Worm (Caenorhabditis elegans) whole organism, midembryonic: ENCODE measurements around the gene Y55F3AM.5.
A peak's percentile ranks its signal among the peaks of the same experiment; 100 is the strongest.

Experiments
- T22C8.4 ChIP-seq: fragments of 200-800 bp; sonication (Bioruptor generic); IDR thresholded peaks from 2 replicates; pipeline ENCODE4 v1.3.6; 2022; ENCODE audit warnings: missing genetic modification characterization, missing compliant biosample characterization
- cog-1 ChIP-seq: sonication (generic microtip); optimal IDR thresholded peaks from 2 replicates; lab custom pipeline; 2016; ENCODE audit warnings: missing genetic modification characterization, missing compliant biosample characterization
- flt-1 ChIP-seq: fragments of 200-800 bp; sonication (Bioruptor generic); IDR thresholded peaks from 2 replicates; pipeline ENCODE4 v1.3.6; 2022; ENCODE audit warnings: missing genetic modification characterization, missing compliant biosample characterization
- klf-2 ChIP-seq: fragments of 200-800 bp; sonication (Bioruptor generic); conservative IDR thresholded peaks from 2 replicates; pipeline ENCODE4 v1.3.6; 2022; ENCODE audit warnings: missing genetic modification reagents, missing genetic modification characterization, missing compliant biosample characterization
- med-1 ChIP-seq: sonication (generic microtip); optimal IDR thresholded peaks from 2 replicates; lab custom pipeline; 2017; ENCODE audit warnings: missing genetic modification characterization, mild to moderate bottlenecking, missing compliant biosample characterization, antibody characterized with exemption, missing genetic modification reagents; ENCODE audit not compliant: insufficient read depth
- ref-1 ChIP-seq: fragments of 200-800 bp; sonication (Bioruptor generic); conservative IDR thresholded peaks from 2 replicates; pipeline ENCODE4 v1.3.6; 2022; ENCODE audit warnings: missing genetic modification reagents, missing genetic modification characterization, missing compliant biosample characterization
- tab-1 ChIP-seq: fragments of 200-800 bp; sonication (Bioruptor generic); IDR thresholded peaks from 2 replicates; pipeline ENCODE4 v1.3.6; 2022; ENCODE audit warnings: missing genetic modification characterization, missing compliant biosample characterization
- ztf-23 ChIP-seq: fragments of 200-800 bp; sonication (Bioruptor generic); IDR thresholded peaks from 2 replicates; pipeline ENCODE4 v1.3.6; 2022; ENCODE audit warnings: missing genetic modification reagents, missing genetic modification characterization, missing compliant biosample characterization
- ztf-29 ChIP-seq: fragments of 200-800 bp; sonication (Bioruptor generic); IDR thresholded peaks from 2 replicates; pipeline ENCODE4 v1.3.6; 2022; ENCODE audit warnings: missing genetic modification reagents, missing genetic modification characterization, missing compliant biosample characterization

The Y55F3AM.5 gene

ce11 chrIV:1006662-1007061, 7.6 kb downstream of the Y55F3AM.5 start:
- TF ChIP-seq klf-2 (GFP tag; lab: Robert Waterston, UW): no peak
- TF ChIP-seq T22C8.4: peak; percentile 23; the same call in 1 of the 2 replicates

DNA sequence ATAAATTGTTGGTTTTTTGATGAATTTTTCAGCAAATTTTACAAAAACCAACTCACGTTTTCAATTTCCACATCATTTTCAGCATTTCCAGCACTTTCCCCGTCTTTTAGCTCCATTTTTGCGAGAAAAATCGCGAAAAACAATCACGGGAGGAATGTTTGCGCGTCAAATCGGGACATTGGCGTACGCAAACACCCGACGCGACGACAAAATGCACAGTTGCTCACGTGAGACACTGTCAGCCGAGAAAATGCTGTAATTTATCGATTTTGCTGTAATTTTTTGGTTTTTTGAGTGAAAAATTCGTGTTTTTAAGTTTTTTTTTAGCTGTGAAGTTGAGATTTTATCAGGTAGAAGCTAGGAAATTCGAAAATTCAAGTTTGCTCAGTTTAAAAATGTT, 10.5 kb downstream of the Y55F3AM.5 start, which contains the start of gene Y55F3AM.9:
Gene Y55F3AM.9, minus strand, starts transcription at position 189 of the 400 bp plus-strand sequence.
- TF ChIP-seq cog-1 (tag; lab: Kevin White, UChicago) (no peak), ref-1 (GFP tag; lab: Robert Waterston, UW) (no peak)

DNA sequence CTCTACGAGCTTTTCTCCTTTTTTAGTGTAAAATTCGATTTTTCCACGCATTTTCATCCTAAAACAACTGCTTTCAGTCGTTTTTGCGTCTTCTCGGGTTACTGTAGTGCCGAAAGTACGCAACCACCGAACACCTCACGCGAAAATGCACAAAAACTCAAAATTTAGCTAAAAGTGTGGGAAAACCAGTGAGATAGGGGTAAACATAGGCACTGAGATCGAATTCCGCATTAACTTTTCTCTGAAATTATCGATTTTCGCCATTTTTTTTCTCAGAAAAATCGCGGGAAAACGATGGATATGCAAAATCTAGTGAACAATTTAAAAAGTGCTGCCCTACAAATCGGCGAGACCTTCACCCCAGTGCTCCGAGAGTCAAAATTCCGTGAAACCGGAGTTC, 11.2 kb downstream of the Y55F3AM.5 start, which contains the start of gene atg-3:
Gene atg-3, plus strand, starts transcription at position 301 of the 400 bp plus-strand sequence.
- no peak for TF ChIP-seq tab-1 (GFP tag; lab: Robert Waterston, UW)
- TF ChIP-seq klf-2 (GFP tag; lab: Robert Waterston, UW): no peak
- no peak for TF ChIP-seq ztf-23
- no peak for TF ChIP-seq cog-1 (tag; lab: Kevin White, UChicago)
- TF ChIP-seq ztf-29: no peak
- no peak for TF ChIP-seq T22C8.4
- TF ChIP-seq flt-1: no peak
- TF ChIP-seq ref-1 (GFP tag; lab: Robert Waterston, UW): no peak
- no peak for TF ChIP-seq med-1 (GFP tag; lab: Kevin White, UChicago)

DNA sequence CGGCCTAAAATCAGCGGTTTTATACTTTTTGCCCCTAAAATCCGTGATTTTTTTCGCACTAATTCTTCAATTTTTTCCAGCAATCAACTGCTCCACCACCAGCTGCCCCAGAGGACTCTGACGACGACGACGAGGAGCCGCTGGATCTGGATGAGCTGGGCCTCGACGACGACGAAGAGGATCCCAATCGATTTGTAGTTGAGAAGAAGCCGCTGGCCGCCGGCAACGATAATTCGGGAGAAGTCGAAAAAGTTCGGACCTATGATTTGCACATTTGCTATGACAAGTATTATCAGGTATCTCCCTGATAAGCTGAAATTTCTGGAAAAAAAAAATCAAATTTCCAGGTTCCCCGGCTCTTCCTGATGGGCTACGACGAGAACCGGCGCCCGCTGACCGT, 12.8 kb downstream of the Y55F3AM.5 start:
- TF ChIP-seq ztf-23 (no peak), T22C8.4 (no peak), ztf-29 (no peak), med-1 (GFP tag; lab: Kevin White, UChicago) (no peak), tab-1 (GFP tag; lab: Robert Waterston, UW) (no peak), flt-1 (no peak), ref-1 (GFP tag; lab: Robert Waterston, UW) (no peak), cog-1 (tag; lab: Kevin White, UChicago) (no peak), klf-2 (GFP tag; lab: Robert Waterston, UW) (no peak)

- TF ChIP-seq cog-1 (tag; lab: Kevin White, UChicago) (peak; percentile 42), ztf-23 (peak; percentile 63; the same call in 1 of the 2 replicates), T22C8.4 (no peak), klf-2 (GFP tag; lab: Robert Waterston, UW) (no peak)
Observed at ce11 chrIV:1012447-1012846, 13.4 kb downstream of the Y55F3AM.5 start, which contains the start of gene rbm-39. Gene rbm-39 (plus strand): TSS chrIV:1012624.

ce11 chrIV:1013233-1013798, 14.3 kb downstream of the Y55F3AM.5 start:
- TF ChIP-seq ref-1 (GFP tag; lab: Robert Waterston, UW): no peak
- TF ChIP-seq klf-2 (GFP tag; lab: Robert Waterston, UW): no peak
- TF ChIP-seq tab-1 (GFP tag; lab: Robert Waterston, UW): no peak
- no peak for TF ChIP-seq med-1 (GFP tag; lab: Kevin White, UChicago)
- TF ChIP-seq ztf-23: no peak
- no peak for TF ChIP-seq ztf-29
- TF ChIP-seq cog-1 (tag; lab: Kevin White, UChicago): no peak
- TF ChIP-seq T22C8.4: no peak
- TF ChIP-seq flt-1: no peak

- TF ChIP-seq klf-2 (GFP tag; lab: Robert Waterston, UW) (no peak), ztf-29 (no peak), tab-1 (GFP tag; lab: Robert Waterston, UW) (no peak), ztf-23 (no peak)
Observed at ce11 chrIV:1015430-1015829, 16.4 kb downstream of the Y55F3AM.5 start.

DNA sequence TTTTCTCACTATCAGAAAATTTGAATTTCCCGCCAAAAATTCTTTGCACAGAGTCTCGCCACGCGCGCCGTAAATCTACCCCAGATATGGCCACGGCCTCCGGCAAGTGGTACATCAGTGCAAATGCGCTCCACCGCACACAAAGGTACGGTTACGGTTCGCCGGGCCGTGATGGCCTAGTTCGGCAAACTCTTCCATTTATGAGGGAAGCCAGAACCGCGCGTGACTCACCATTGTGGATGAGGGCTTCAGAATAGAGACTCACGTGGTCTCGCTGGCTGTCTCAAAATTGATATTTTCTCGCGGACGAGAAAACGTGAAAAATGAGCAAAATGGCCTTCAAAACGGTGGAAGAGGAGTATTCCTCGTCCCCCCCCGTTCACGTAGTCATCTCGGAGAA, 20.8 kb downstream of the Y55F3AM.5 start:
- TF ChIP-seq flt-1 (no peak), ztf-23 (no peak), ztf-29 (no peak)

ce11 chrIV:1029939-1030338, 30.9 kb downstream of the Y55F3AM.5 start, which contains the start of gene abhd-14:
Gene abhd-14 (minus strand): TSS chrIV:1030039.
- TF ChIP-seq ref-1 (GFP tag; lab: Robert Waterston, UW) (no peak), klf-2 (GFP tag; lab: Robert Waterston, UW) (no peak), ztf-23 (no peak), med-1 (GFP tag; lab: Kevin White, UChicago) (no peak), tab-1 (GFP tag; lab: Robert Waterston, UW) (no peak), ztf-29 (no peak), T22C8.4 (no peak), cog-1 (tag; lab: Kevin White, UChicago) (no peak), flt-1 (no peak)

ce11 chrIV:1035108-1035507, 36.1 kb downstream of the Y55F3AM.5 start:
- no peak for TF ChIP-seq flt-1
- TF ChIP-seq klf-2 (GFP tag; lab: Robert Waterston, UW): no peak
- no peak for TF ChIP-seq ztf-23
- no peak for TF ChIP-seq cog-1 (tag; lab: Kevin White, UChicago)
- TF ChIP-seq ref-1 (GFP tag; lab: Robert Waterston, UW): no peak
- TF ChIP-seq T22C8.4: no peak
- no peak for TF ChIP-seq ztf-29
- no peak for TF ChIP-seq tab-1 (GFP tag; lab: Robert Waterston, UW)

DNA sequence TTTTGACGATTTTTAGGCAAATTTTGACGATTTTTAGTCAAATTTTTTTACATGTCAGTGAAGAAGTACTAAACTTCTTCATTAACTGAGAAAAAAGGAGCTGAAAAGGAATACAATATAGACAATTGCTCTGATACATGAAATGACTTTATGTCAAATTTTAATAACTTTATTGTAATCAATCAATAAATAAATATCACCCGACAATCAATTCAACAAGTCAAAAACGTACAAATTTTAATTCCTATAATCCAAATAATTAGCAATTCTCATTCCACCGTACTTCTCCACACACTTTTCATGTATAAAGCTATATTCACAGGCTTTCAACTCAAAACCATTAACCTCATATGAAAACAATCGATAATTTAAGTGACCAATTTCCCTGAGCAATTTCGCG, 39.5 kb downstream of the Y55F3AM.5 start:
- TF ChIP-seq med-1 (GFP tag; lab: Kevin White, UChicago) (no peak), klf-2 (GFP tag; lab: Robert Waterston, UW) (no peak), ref-1 (GFP tag; lab: Robert Waterston, UW) (no peak)
